Worm (Caenorhabditis elegans) whole organism, late embryonic: ENCODE measurements around the gene wsp-1.

Source experiments
- C38D4.7 ChIP-seq: fragments of 200-800 bp; sonication (Bioruptor generic); optimal IDR thresholded peaks from 2 replicates; lab custom pipeline; 2018; ENCODE audit warnings: mild to moderate bottlenecking, missing genetic modification characterization, moderate library complexity, missing compliant biosample characterization
- F13H6.1 ChIP-seq: sonication (generic microtip); optimal IDR thresholded peaks from 2 replicates; lab custom pipeline; 2016; ENCODE audit warnings: missing genetic modification characterization, missing compliant biosample characterization
- K02D7.2 ChIP-seq: sonication (generic microtip); optimal IDR thresholded peaks from 2 replicates; lab custom pipeline; 2017; ENCODE audit warnings: mild to moderate bottlenecking, missing genetic modification characterization, missing compliant biosample characterization
- T23F11.4 ChIP-seq: fragments of 200-800 bp; sonication (Bioruptor generic); optimal IDR thresholded peaks from 2 replicates; lab custom pipeline; 2018; ENCODE audit warnings: mild to moderate bottlenecking, missing genetic modification characterization, missing compliant biosample characterization
- Y22D7AL.16 ChIP-seq: sonication (generic microtip); optimal IDR thresholded peaks from 2 replicates; lab custom pipeline; 2016; ENCODE audit warnings: missing genetic modification characterization, missing compliant biosample characterization
- ceh-14 ChIP-seq: sonication (generic microtip); optimal IDR thresholded peaks from 2 replicates; lab custom pipeline; 2016; ENCODE audit warnings: missing genotype, missing genetic modification characterization, missing compliant biosample characterization
- ceh-18 ChIP-seq: sonication (generic microtip); optimal IDR thresholded peaks from 2 replicates; lab custom pipeline; 2016; ENCODE audit warnings: missing genetic modification characterization, missing compliant biosample characterization
- ceh-19 ChIP-seq: fragments of 200-800 bp; sonication (Bioruptor generic); optimal IDR thresholded peaks from 2 replicates; lab custom pipeline; 2018; ENCODE audit warnings: mild to moderate bottlenecking, missing genetic modification characterization, missing compliant biosample characterization
- ceh-2 ChIP-seq: sonication (generic microtip); optimal IDR thresholded peaks from 2 replicates; lab custom pipeline; 2016; ENCODE audit warnings: missing genotype, missing genetic modification characterization, missing compliant biosample characterization
- ceh-24 ChIP-seq: sonication (generic microtip); optimal IDR thresholded peaks from 2 replicates; lab custom pipeline; 2016; ENCODE audit warnings: mild to moderate bottlenecking, missing genetic modification characterization, missing compliant biosample characterization
- ceh-30 ChIP-seq: fragments of 150-350 bp; optimal IDR thresholded peaks from 2 replicates; lab custom pipeline; 2014; ENCODE audit warnings: missing biosample characterization, missing genetic modification characterization
- ceh-31 ChIP-seq: sonication (generic microtip); optimal IDR thresholded peaks from 2 replicates; lab custom pipeline; 2016; ENCODE audit warnings: missing genetic modification characterization, missing compliant biosample characterization
- ceh-48 ChIP-seq: sonication (generic microtip); optimal IDR thresholded peaks from 2 replicates; lab custom pipeline; 2016; ENCODE audit warnings: missing genetic modification characterization, inconsistent platforms, missing compliant biosample characterization
- ceh-6 ChIP-seq: fragments of 200-800 bp; sonication (Bioruptor generic); optimal IDR thresholded peaks from 2 replicates; lab custom pipeline; 2018; ENCODE audit warnings: mild to moderate bottlenecking, missing genetic modification characterization, missing compliant biosample characterization
- ceh-9 ChIP-seq: sonication (generic microtip); optimal IDR thresholded peaks from 2 replicates; lab custom pipeline; 2016; ENCODE audit warnings: mild to moderate bottlenecking, missing genetic modification characterization, inconsistent platforms, missing compliant biosample characterization
- che-1 ChIP-seq: sonication (generic microtip); optimal IDR thresholded peaks from 2 replicates; lab custom pipeline; 2016; ENCODE audit warnings: mild to moderate bottlenecking, missing genetic modification characterization, missing compliant biosample characterization
- elt-2 ChIP-seq: sonication (generic microtip); optimal IDR thresholded peaks from 2 replicates; lab custom pipeline; 2016; ENCODE audit warnings: missing genetic modification reagents, missing genetic modification characterization, missing compliant biosample characterization
- ets-4 ChIP-seq: sonication (generic microtip); optimal IDR thresholded peaks from 2 replicates; lab custom pipeline; 2016; ENCODE audit warnings: missing genetic modification characterization, missing compliant biosample characterization
- fax-1 ChIP-seq: sonication (generic microtip); optimal IDR thresholded peaks from 2 replicates; lab custom pipeline; 2016; ENCODE audit warnings: missing genotype, missing genetic modification characterization, missing compliant biosample characterization
- fkh-6 ChIP-seq: sonication (generic microtip); optimal IDR thresholded peaks from 2 replicates; lab custom pipeline; 2016; ENCODE audit warnings: missing genetic modification characterization, missing compliant biosample characterization
- gmeb-2 ChIP-seq: sonication (generic microtip); optimal IDR thresholded peaks from 2 replicates; lab custom pipeline; 2016; ENCODE audit warnings: missing genetic modification characterization, inconsistent platforms, missing compliant biosample characterization
- hlh-15 ChIP-seq: sonication (generic microtip); optimal IDR thresholded peaks from 2 replicates; lab custom pipeline; 2016; ENCODE audit warnings: missing genetic modification characterization, missing compliant biosample characterization
- hlh-30 ChIP-seq: sonication (generic microtip); optimal IDR thresholded peaks from 2 replicates; lab custom pipeline; 2017; ENCODE audit warnings: antibody characterized with exemption, missing genetic modification characterization, missing compliant biosample characterization; ENCODE audit not compliant: insufficient read depth
- lin-11 ChIP-seq: fragments of 200-800 bp; sonication (Bioruptor generic); optimal IDR thresholded peaks from 2 replicates; lab custom pipeline; 2018; ENCODE audit warnings: mild to moderate bottlenecking, missing genetic modification characterization, missing compliant biosample characterization
- madf-2 ChIP-seq: sonication (generic microtip); optimal IDR thresholded peaks from 2 replicates; lab custom pipeline; 2017; ENCODE audit warnings: missing genetic modification characterization, missing compliant biosample characterization
- mec-3 ChIP-seq: sonication (generic microtip); optimal IDR thresholded peaks from 2 replicates; lab custom pipeline; 2016; ENCODE audit warnings: borderline replicate concordance, missing genetic modification characterization, missing compliant biosample characterization
- nhr-232 ChIP-seq: sonication (generic microtip); optimal IDR thresholded peaks from 2 replicates; lab custom pipeline; 2016; ENCODE audit warnings: missing genetic modification characterization, missing compliant biosample characterization
- npax-4 ChIP-seq: sonication (generic microtip); optimal IDR thresholded peaks from 2 replicates; lab custom pipeline; 2016; ENCODE audit warnings: missing genetic modification characterization, missing compliant biosample characterization
- pax-1 ChIP-seq: fragments of 150-350 bp; optimal IDR thresholded peaks from 2 replicates; lab custom pipeline; 2014; ENCODE audit warnings: missing biosample characterization, missing genetic modification characterization
- pha-2 ChIP-seq: sonication (generic microtip); optimal IDR thresholded peaks from 2 replicates; lab custom pipeline; 2017; ENCODE audit warnings: mild to moderate bottlenecking, missing genetic modification characterization, missing compliant biosample characterization
- rnt-1 ChIP-seq: sonication (generic microtip); optimal IDR thresholded peaks from 2 replicates; lab custom pipeline; 2016; ENCODE audit warnings: missing genetic modification characterization, missing compliant biosample characterization
- sdc-2 ChIP-seq: sonication (generic microtip); optimal IDR thresholded peaks from 2 replicates; lab custom pipeline; 2016; ENCODE audit warnings: missing genotype, missing genetic modification characterization, missing compliant biosample characterization
- ttx-3 ChIP-seq: sonication (generic microtip); optimal IDR thresholded peaks from 2 replicates; lab custom pipeline; 2016; ENCODE audit warnings: missing genetic modification reagents, missing genetic modification characterization, missing compliant biosample characterization
- unc-3 ChIP-seq, 2 experiments: fragments of 200-800 bp in 1 of 2; sonication (Bioruptor generic) in 1 of 2; sonication (generic microtip) in 1 of 2; conservative IDR thresholded peaks in 1 of 2; optimal IDR thresholded peaks in 1 of 2; 2 replicates each; pipeline versions ENCODE4 v1.3.6 to Lab custom; 2016 to 2022; ENCODE audit warnings: missing compliant biosample characterization in 2 of 2, missing genetic modification characterization in 2 of 2, missing genetic modification reagents in 1 of 2
- unc-42 ChIP-seq: sonication (generic microtip); optimal IDR thresholded peaks from 2 replicates; lab custom pipeline; 2016; ENCODE audit warnings: missing genotype, missing genetic modification characterization, missing compliant biosample characterization
- unc-55 ChIP-seq: sonication (generic microtip); optimal IDR thresholded peaks from 2 replicates; lab custom pipeline; 2017; ENCODE audit warnings: missing biosample characterization, missing genetic modification reagents, missing genetic modification characterization
- zip-5 ChIP-seq: sonication (generic microtip); optimal IDR thresholded peaks from 2 replicates; lab custom pipeline; 2016; ENCODE audit warnings: missing genetic modification characterization, missing compliant biosample characterization
- ztf-16 ChIP-seq: sonication (generic microtip); optimal IDR thresholded peaks from 2 replicates; lab custom pipeline; 2017; ENCODE audit warnings: missing genetic modification characterization, missing compliant biosample characterization

The wsp-1 gene

ce11 chrIV:8225357-8225756 lies 26.6 kb upstream of the wsp-1 start, which contains the start of gene serp-1.2:
Gene serp-1.2 (plus strand): TSS chrIV:8225674.
- TF ChIP-seq sdc-2 (tag; lab: Kevin White, UChicago), result no peak
- TF ChIP-seq pha-2 (tag; lab: Kevin White, UChicago), result no peak
- no peak for TF ChIP-seq ceh-18
- no peak for TF ChIP-seq ceh-9
- TF ChIP-seq elt-2 (tag; lab: Kevin White, UChicago), result peak; percentile 12
- no peak for TF ChIP-seq npax-4
- TF ChIP-seq madf-2 (tag; lab: Kevin White, UChicago), result no peak
- no peak for TF ChIP-seq Y22D7AL.16 (tag; lab: Kevin White, UChicago)
- no peak for TF ChIP-seq nhr-232

- TF ChIP-seq ceh-2 (tag; lab: Kevin White, UChicago) (no peak), F13H6.1 (tag; lab: Kevin White, UChicago) (no peak), ztf-16 (no peak), unc-55 (GFP tag; lab: Kevin White, UChicago) (no peak), ceh-30 (no peak), T23F11.4 (GFP tag; lab: Kevin White, UChicago) (no peak), ceh-14 (no peak), elt-2 (tag; lab: Kevin White, UChicago) (no peak), ceh-31 (tag; lab: Kevin White, UChicago) (no peak), hlh-15 (tag; lab: Kevin White, UChicago) (no peak), ceh-24 (tag; lab: Kevin White, UChicago) (no peak), zip-5 (tag; lab: Kevin White, UChicago) (no peak), che-1 (tag; lab: Kevin White, UChicago) (no peak), pax-1 (tag; lab: Kevin White, UChicago) (no peak), madf-2 (tag; lab: Kevin White, UChicago) (no peak), fkh-6 (tag; lab: Kevin White, UChicago) (no peak), pha-2 (tag; lab: Kevin White, UChicago) (no peak), unc-3 (GFP tag; conservative IDR thresholded peaks at IDR 0.05; lab: Robert Waterston, UW) (no peak), unc-3 (tag; optimal IDR thresholded peaks at IDR 0.05; lab: Kevin White, UChicago) (no peak), K02D7.2 (tag; lab: Kevin White, UChicago) (no peak), ceh-6 (no peak)
- TF ChIP-seq, all 69 proteins: peak for 0
Observed at ce11 chrIV:8223055-8223454, 24.3 kb upstream of the wsp-1 start.

ce11 chrIV:8221946-8222345 lies 23.2 kb upstream of the wsp-1 start, which contains the start of gene gpx-6:
Gene gpx-6 (plus strand): TSS chrIV:8222202.
- TF ChIP-seq ceh-48, result no peak
- TF ChIP-seq ets-4 (tag; lab: Kevin White, UChicago), result no peak
- TF ChIP-seq rnt-1 (tag; lab: Kevin White, UChicago), result no peak
- TF ChIP-seq sdc-2 (tag; lab: Kevin White, UChicago), result no peak
- TF ChIP-seq T23F11.4 (GFP tag; lab: Kevin White, UChicago), result no peak
- no peak for TF ChIP-seq gmeb-2 (tag; lab: Kevin White, UChicago)
- TF ChIP-seq ceh-19, result no peak
- TF ChIP-seq unc-55 (GFP tag; lab: Kevin White, UChicago), result no peak
- no peak for TF ChIP-seq unc-42 (tag; lab: Kevin White, UChicago)
- no peak for TF ChIP-seq fax-1 (tag; lab: Kevin White, UChicago)
- TF ChIP-seq hlh-30 (tag; lab: Kevin White, UChicago), result no peak
- no peak for TF ChIP-seq lin-11 (tag; lab: Kevin White, UChicago)
- no peak for TF ChIP-seq ttx-3 (tag; lab: Kevin White, UChicago)
- TF ChIP-seq mec-3, result no peak
- TF ChIP-seq zip-5 (tag; lab: Kevin White, UChicago), result no peak
- no peak for TF ChIP-seq C38D4.7
